Fruit fly (Drosophila melanogaster) whole organism, embryonic: ENCODE measurements around the gene Snx3.
A peak's percentile ranks its signal among the peaks of the same experiment; 100 is the strongest.

Experiments used
- CG10147 ChIP-seq: fragments of 200-800 bp; sonication (Bioruptor generic); optimal IDR thresholded peaks from 2 replicates; lab custom pipeline; 2019; ENCODE audit warnings: missing biosample characterization, mild to moderate bottlenecking, missing genetic modification characterization, moderate library complexity
- CG1024 ChIP-seq: fragments of 200-800 bp; sonication (Bioruptor generic); IDR thresholded peaks from 2 replicates; pipeline ENCODE4 v1.3.6; 2022; ENCODE audit warnings: missing biosample characterization, missing genetic modification characterization
- CG10979 ChIP-seq: fragments of 200-800 bp; sonication (Bioruptor generic); optimal IDR thresholded peaks from 2 replicates; lab custom pipeline; 2018; ENCODE audit warnings: missing biosample characterization, mild to moderate bottlenecking, missing genetic modification characterization, moderate library complexity
- CG11093 ChIP-seq: fragments of 200-800 bp; sonication (Bioruptor generic); IDR thresholded peaks from 3 replicates; pipeline ENCODE4 v1.3.6; 2022; ENCODE audit warnings: missing biosample characterization, missing genetic modification characterization
- CG12104 ChIP-seq: fragments of 200-800 bp; sonication (Bioruptor generic); optimal IDR thresholded peaks from 3 replicates; lab custom pipeline; 2016; ENCODE audit warnings: missing biosample characterization, missing genetic modification characterization
- CG12219 ChIP-seq: fragments of 200-800 bp; sonication (Bioruptor generic); optimal IDR thresholded peaks from 3 replicates; lab custom pipeline; 2018; ENCODE audit warnings: missing biosample characterization, mild to moderate bottlenecking, missing genetic modification characterization
- CG12236 ChIP-seq: fragments of 200-800 bp; sonication (Bioruptor generic); optimal IDR thresholded peaks from 2 replicates; lab custom pipeline; 2016; ENCODE audit warnings: missing biosample characterization, missing genetic modification characterization
- CG12942 ChIP-seq: fragments of 200-800 bp; sonication (Bioruptor generic); optimal IDR thresholded peaks from 3 replicates; lab custom pipeline; 2016; ENCODE audit warnings: missing biosample characterization, missing genetic modification characterization
- CG13775 ChIP-seq: fragments of 200-800 bp; sonication (Bioruptor generic); optimal IDR thresholded peaks from 3 replicates; lab custom pipeline; 2017; ENCODE audit warnings: missing biosample characterization, mild to moderate bottlenecking, missing genetic modification characterization
- CG16815 ChIP-seq: fragments of 200-800 bp; sonication (Bioruptor generic); optimal IDR thresholded peaks from 3 replicates; lab custom pipeline; 2017; ENCODE audit warnings: missing biosample characterization, mild to moderate bottlenecking, missing genetic modification characterization
- CG17568 ChIP-seq: fragments of 200-800 bp; sonication (Bioruptor generic); optimal IDR thresholded peaks from 2 replicates; lab custom pipeline; 2018; ENCODE audit warnings: missing biosample characterization, mild to moderate bottlenecking, missing genetic modification characterization, moderate library complexity
- CG1832 ChIP-seq: fragments of 200-800 bp; sonication (Bioruptor generic); optimal IDR thresholded peaks from 2 replicates; lab custom pipeline; 2017; ENCODE audit warnings: missing biosample characterization, mild to moderate bottlenecking, missing genetic modification characterization, inconsistent platforms
- CG2678 ChIP-seq: fragments of 200-800 bp; sonication (Bioruptor generic); optimal IDR thresholded peaks from 3 replicates; lab custom pipeline; 2019; ENCODE audit warnings: missing biosample characterization, mild to moderate bottlenecking, missing genetic modification characterization, moderate library complexity
- CG3726 ChIP-seq: fragments of 200-800 bp; sonication (Bioruptor generic); IDR thresholded peaks from 3 replicates; pipeline ENCODE4, ENCODE4 v1.3.6; 2022; ENCODE audit warnings: missing biosample characterization, missing genetic modification characterization
- CG8478 ChIP-seq: fragments of >200 bp; optimal IDR thresholded peaks from 2 replicates; lab custom pipeline; 2018
- CG9797 ChIP-seq: fragments of 200-800 bp; sonication (Bioruptor generic); optimal IDR thresholded peaks from 3 replicates; lab custom pipeline; 2018; ENCODE audit warnings: missing biosample characterization, mild to moderate bottlenecking, missing genetic modification characterization
- CG9817 ChIP-seq: fragments of 200-800 bp; sonication (Bioruptor generic); optimal IDR thresholded peaks from 2 replicates; lab custom pipeline; 2018; ENCODE audit warnings: missing biosample characterization, mild to moderate bottlenecking, missing genetic modification characterization, moderate library complexity
- CoRest ChIP-seq: fragments of 200-800 bp; sonication (Bioruptor generic); optimal IDR thresholded peaks from 3 replicates; lab custom pipeline; 2018; ENCODE audit warnings: missing biosample characterization, mild to moderate bottlenecking, missing genetic modification characterization, moderate library complexity
- Dfd ChIP-seq, 2 experiments: fragments of >200 bp; optimal IDR thresholded peaks; 2 replicates each; lab custom pipeline; 2017; ENCODE audit warnings: missing biosample characterization in 2 of 2, missing genetic modification characterization in 2 of 2
- ERR ChIP-seq: fragments of 200-800 bp; sonication (Bioruptor generic); optimal IDR thresholded peaks from 2 replicates; lab custom pipeline; 2016; ENCODE audit warnings: missing biosample characterization, missing genetic modification characterization
- Ets97D ChIP-seq: fragments of 200-800 bp; sonication (Bioruptor generic); optimal IDR thresholded peaks from 3 replicates; lab custom pipeline; 2016; ENCODE audit warnings: missing biosample characterization, missing genetic modification characterization
- HLH54F ChIP-seq: fragments of 200-800 bp; sonication (Bioruptor generic); optimal IDR thresholded peaks from 3 replicates; lab custom pipeline; 2016; ENCODE audit warnings: missing biosample characterization, missing genetic modification characterization
- MBD-R2 ChIP-seq: fragments of 200-800 bp; sonication (Bioruptor generic); IDR thresholded peaks from 2 replicates; pipeline ENCODE4 v1.3.6; 2022; ENCODE audit warnings: missing biosample characterization, missing genetic modification characterization
- Nf-YB ChIP-seq: fragments of 200-800 bp; sonication (Bioruptor generic); optimal IDR thresholded peaks from 3 replicates; lab custom pipeline; 2019; ENCODE audit warnings: missing biosample characterization, mild to moderate bottlenecking, missing genetic modification characterization, moderate library complexity
- Ravus ChIP-seq: fragments of 200-800 bp; sonication (Bioruptor generic); IDR thresholded peaks from 2 replicates; pipeline ENCODE4 v1.3.6; 2022; ENCODE audit warnings: missing biosample characterization, missing genetic modification characterization
- Side ChIP-seq: fragments of 200-800 bp; sonication (Bioruptor generic); optimal IDR thresholded peaks from 2 replicates; lab custom pipeline; 2016; ENCODE audit warnings: missing biosample characterization, missing genetic modification characterization
- Xbp1 ChIP-seq: fragments of 200-800 bp; sonication (Bioruptor generic); optimal IDR thresholded peaks from 3 replicates; lab custom pipeline; 2016; ENCODE audit warnings: missing biosample characterization, mild to moderate bottlenecking, missing genetic modification characterization
- aop ChIP-seq: fragments of 200-800 bp; sonication (Bioruptor generic); IDR thresholded peaks from 2 replicates; pipeline ENCODE4 v1.3.6; 2022; ENCODE audit warnings: missing biosample characterization, missing genetic modification characterization
- ase ChIP-seq: fragments of 200-800 bp; sonication (Bioruptor generic); IDR thresholded peaks from 3 replicates; pipeline ENCODE4 v1.3.6; 2022; ENCODE audit warnings: missing biosample characterization, missing genetic modification characterization
- cato ChIP-seq: fragments of 200-800 bp; sonication (Bioruptor generic); optimal IDR thresholded peaks from 2 replicates; lab custom pipeline; 2016; ENCODE audit warnings: missing biosample characterization, missing genetic modification characterization, borderline replicate concordance
- chif ChIP-seq, 2 experiments: fragments of 200-800 bp; sonication (Bioruptor generic); optimal IDR thresholded peaks; 3 replicates each; lab custom pipeline; 2016; ENCODE audit warnings: missing biosample characterization in 2 of 2, missing genetic modification characterization in 2 of 2
- crc ChIP-seq: fragments of 200-800 bp; sonication (Bioruptor generic); optimal IDR thresholded peaks from 2 replicates; lab custom pipeline; 2016; ENCODE audit warnings: missing biosample characterization, missing genetic modification characterization
- en ChIP-seq: fragments of 200-800 bp; sonication (Bioruptor generic); optimal IDR thresholded peaks from 2 replicates; lab custom pipeline; 2016; ENCODE audit warnings: missing biosample characterization, missing genetic modification characterization
- eyg ChIP-seq: fragments of 200-800 bp; sonication (Bioruptor generic); optimal IDR thresholded peaks from 3 replicates; lab custom pipeline; 2016; ENCODE audit warnings: missing biosample characterization, missing genetic modification characterization
- gsb-n ChIP-seq: fragments of 200-800 bp; sonication (Bioruptor generic); optimal IDR thresholded peaks from 3 replicates; lab custom pipeline; 2018; ENCODE audit warnings: missing biosample characterization, mild to moderate bottlenecking, missing genetic modification characterization
- ken ChIP-seq: fragments of 200-800 bp; sonication (Bioruptor generic); IDR thresholded peaks from 3 replicates; pipeline ENCODE4 v1.3.6; 2022; ENCODE audit warnings: missing biosample characterization, missing genetic modification characterization
- knrl ChIP-seq: fragments of 200-800 bp; sonication (Bioruptor generic); IDR thresholded peaks from 3 replicates; pipeline ENCODE4 v1.3.6; 2022; ENCODE audit warnings: missing biosample characterization, missing genetic modification characterization; ENCODE audit not compliant: partially characterized antibody
- pan ChIP-seq, 4 experiments: fragments of >200 bp in 3 of 4; fragments of 200-800 bp in 1 of 4; sonication (Bioruptor generic) in 1 of 4; optimal IDR thresholded peaks in 3 of 4; IDR thresholded peaks in 1 of 4; 2 replicates each; pipeline versions ENCODE4 v1.3.6 to Lab custom; 2017 to 2022; ENCODE audit warnings: missing biosample characterization in 2 of 4, missing genetic modification characterization in 2 of 4, mixed read lengths in 1 of 4
- prd ChIP-seq, 3 experiments: fragments of >200 bp in 2 of 3; fragments of 200-800 bp in 1 of 3; sonication (Bioruptor generic) in 1 of 3; optimal IDR thresholded peaks in 2 of 3; IDR thresholded peaks in 1 of 3; 2 replicates in 2 of 3; 3 replicates in 1 of 3; pipeline versions ENCODE4 v1.3.6 to Lab custom; 2017 to 2022; ENCODE audit warnings: missing biosample characterization in 1 of 3, missing genetic modification characterization in 1 of 3
- ranshi ChIP-seq: fragments of 200-800 bp; sonication (Bioruptor generic); IDR thresholded peaks from 2 replicates; pipeline ENCODE4 v1.3.6; 2022; ENCODE audit warnings: missing biosample characterization, missing genetic modification characterization
- seq ChIP-seq: fragments of 200-800 bp; sonication (Bioruptor generic); IDR thresholded peaks from 2 replicates; pipeline ENCODE4 v1.3.6; 2022; ENCODE audit warnings: missing biosample characterization, missing genetic modification characterization
- shn ChIP-seq: fragments of 200-800 bp; sonication (Bioruptor generic); optimal IDR thresholded peaks from 3 replicates; lab custom pipeline; 2016; ENCODE audit warnings: missing biosample characterization, missing genetic modification characterization
- sna ChIP-seq: fragments of 200-800 bp; sonication (Bioruptor generic); IDR thresholded peaks from 2 replicates; pipeline ENCODE4 v1.3.6; 2022; ENCODE audit warnings: missing biosample characterization, missing genetic modification characterization; ENCODE audit not compliant: partially characterized antibody
- sob ChIP-seq: fragments of 200-800 bp; sonication (Bioruptor generic); IDR thresholded peaks from 2 replicates; pipeline ENCODE4 v1.3.6; 2022; ENCODE audit warnings: missing biosample characterization, missing genetic modification characterization
- stc ChIP-seq: fragments of 200-800 bp; sonication (Bioruptor generic); IDR thresholded peaks from 2 replicates; pipeline ENCODE4 v1.3.6; 2022; ENCODE audit warnings: missing biosample characterization, missing genetic modification characterization
- unpg ChIP-seq: fragments of 200-800 bp; sonication (Bioruptor generic); optimal IDR thresholded peaks from 3 replicates; lab custom pipeline; 2018; ENCODE audit warnings: missing biosample characterization, mild to moderate bottlenecking, missing genetic modification characterization, moderate library complexity
- z ChIP-seq: fragments of 200-800 bp; sonication (Bioruptor generic); IDR thresholded peaks from 3 replicates; pipeline ENCODE4 v1.3.6; 2022; ENCODE audit warnings: missing biosample characterization, missing genetic modification characterization
- zen ChIP-seq: fragments of 200-800 bp; sonication (Bioruptor generic); optimal IDR thresholded peaks from 3 replicates; lab custom pipeline; 2018; ENCODE audit warnings: missing biosample characterization, mild to moderate bottlenecking, missing genetic modification characterization, moderate library complexity

The Snx3 gene

dm6 chr3R:12653511-12654252, 25.9 kb downstream of the Snx3 start (continued):
- TF ChIP-seq gsb-n (tag; lab: Kevin White, UChicago) (peak; percentile 27), ken (GFP tag; lab: Robert Waterston, UW) (peak; percentile 79), CG1024 (GFP tag; lab: Robert Waterston, UW) (peak; percentile 45; the same call in 1 of the 2 replicates), Nf-YB (peak; percentile 54), sna (0 out of 2 replicates have a peak, but pooled peaks have one; percentile 41), en (GFP tag; lab: Kevin White, UChicago) (peak; percentile 45), aop (GFP tag; lab: Robert Waterston, UW) (no peak), chif (GFP tag; optimal IDR thresholded peaks at IDR 0.05; lab: Kevin White, UChicago) (peak; percentile 75 to 77), knrl (GFP tag; lab: Robert Waterston, UW) (no peak), ase (GFP tag; lab: Robert Waterston, UW) (peak; percentile 74), CG17568 (GFP tag; lab: Kevin White, UChicago) (peak; percentile 54), cato (peak; percentile 28), CG12219 (GFP tag; lab: Kevin White, UChicago) (peak; percentile 85), CG9817 (tag; lab: Kevin White, UChicago) (peak; percentile 78), zen (tag; lab: Kevin White, UChicago) (peak; percentile 28), CG3726 (GFP tag; lab: Robert Waterston, UW) (0 out of 3 replicates have a peak, but pooled peaks have one; percentile 57), stc (peak; percentile 87), crc (GFP tag; lab: Kevin White, UChicago) (peak; percentile 73), sob (GFP tag; lab: Robert Waterston, UW) (peak; percentile 66; the same call in 1 of the 2 replicates), CG1832 (no peak), ERR (GFP tag; lab: Kevin White, UChicago) (peak; percentile 66), seq (GFP tag; lab: Robert Waterston, UW) (peak; percentile 89), pan (optimal IDR thresholded peaks at IDR 0.05; lab: Kevin White, UChicago) (no peak), pan (GFP tag; optimal IDR thresholded peaks at IDR 0.05 in 1 of 2, IDR thresholded peaks at IDR 0.05 in 1 of 2) (peak in 1 of 2 experiments; percentile 73), ranshi (GFP tag; lab: Robert Waterston, UW) (peak; percentile 76), CG2678 (tag; lab: Kevin White, UChicago) (peak; percentile 90), CG10147 (GFP tag; lab: Kevin White, UChicago) (peak; percentile 74), shn (GFP tag; lab: Kevin White, UChicago) (peak; percentile 81), unpg (GFP tag; lab: Kevin White, UChicago) (peak; percentile 81), CG16815 (GFP tag; lab: Kevin White, UChicago) (peak; percentile 58), Ets97D (peak; percentile 31), Ravus (GFP tag; lab: Robert Waterston, UW) (peak; percentile 50), CG8478 (lab: Kevin White, UChicago) (no peak), HLH54F (GFP tag; lab: Kevin White, UChicago) (peak; percentile 68), CoRest (tag; lab: Kevin White, UChicago) (peak; percentile 91), prd (optimal IDR thresholded peaks at IDR 0.05; lab: Kevin White, UChicago) (no peak), prd (GFP tag; IDR thresholded peaks at IDR 0.05; lab: Robert Waterston, UW) (peak; percentile 87), CG13775 (GFP tag; lab: Kevin White, UChicago) (peak; percentile 76), z (GFP tag; lab: Robert Waterston, UW) (peak; percentile 84), CG11093 (peak; percentile 81), CG10979 (tag; lab: Kevin White, UChicago) (peak; percentile 75), CG12942 (GFP tag; lab: Kevin White, UChicago) (peak; percentile 83), eyg (GFP tag; lab: Kevin White, UChicago) (peak; percentile 68), Dfd (GFP tag; optimal IDR thresholded peaks at IDR 0.05; lab: Kevin White, UChicago) (no peak), CG12104 (peak; percentile 61), MBD-R2 (GFP tag; lab: Robert Waterston, UW) (peak; percentile 33; the same call in 1 of the 2 replicates), CG12236 (GFP tag; lab: Kevin White, UChicago) (peak; percentile 48), Xbp1 (GFP tag; lab: Kevin White, UChicago) (peak; percentile 81), Side (GFP tag; lab: Kevin White, UChicago) (peak; percentile 68), CG9797 (no peak)
